Fruit fly (Drosophila melanogaster): ENCODE results near the gene Gr10b.

Gr10b gene

DNA sequence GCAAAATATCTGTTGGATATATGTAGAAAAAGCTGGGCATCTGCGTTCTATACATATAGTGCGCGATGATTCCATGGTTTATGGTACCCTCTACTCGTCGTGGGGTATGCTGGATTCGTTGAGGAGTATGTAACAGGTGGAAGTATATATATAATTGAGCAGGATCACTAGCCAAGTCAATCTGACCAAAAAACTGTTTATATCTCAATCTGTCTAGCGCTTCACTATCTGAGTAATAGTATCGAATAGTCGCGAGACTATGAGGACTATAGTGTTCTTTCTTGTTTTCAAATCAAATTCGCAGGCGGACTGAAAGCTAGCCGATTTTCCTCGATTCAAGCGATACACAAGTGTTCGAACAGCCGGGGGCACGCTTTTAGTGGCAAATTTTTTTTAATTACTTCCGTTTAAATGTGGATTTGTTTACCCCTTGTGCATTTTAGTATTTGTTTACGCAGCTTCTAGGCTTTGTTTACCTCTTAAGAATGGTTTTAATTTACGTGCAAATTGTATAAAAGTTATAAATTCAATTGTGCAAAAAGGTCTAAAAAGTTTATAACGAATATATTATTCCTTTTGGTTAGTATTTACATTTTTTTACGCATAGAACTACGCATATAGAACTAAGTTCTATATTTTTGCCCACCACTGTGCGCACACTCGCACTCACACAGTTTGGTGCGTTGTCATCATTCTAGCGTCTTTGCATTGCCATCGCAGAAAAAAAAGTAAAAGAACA, 22.2 kb downstream of the Gr10b start (continued):
- peak; percentile 89 for TF ChIP-seq CG14441 (GFP tag; IDR thresholded peaks at IDR 0.05)
- TF ChIP-seq schlank (tag; optimal IDR thresholded peaks at IDR 0.05) = peak; percentile 70
- TF ChIP-seq CG3847 (GFP tag; IDR thresholded peaks at IDR 0.05) = peak; percentile 79
- peak; percentile 25 for TF ChIP-seq CG4282 (GFP tag; optimal IDR thresholded peaks at IDR 0.05)
- TF ChIP-seq CG2116 (GFP tag; optimal IDR thresholded peaks at IDR 0.05) = no peak
- TF ChIP-seq jing (GFP tag; optimal IDR thresholded peaks at IDR 0.05) = peak; percentile 68
- TF ChIP-seq sc (optimal IDR thresholded peaks at IDR 0.05) = no peak
- TF ChIP-seq sc (GFP tag; optimal IDR thresholded peaks at IDR 0.05) = peak; percentile 52
- TF ChIP-seq Xbp1 (GFP tag; optimal IDR thresholded peaks at IDR 0.05) = peak; percentile 78
- TF ChIP-seq lmd (GFP tag; IDR thresholded peaks at IDR 0.05) = peak; percentile 84
- peak; percentile 83 for TF ChIP-seq Awh (GFP tag; IDR thresholded peaks at IDR 0.05)
- TF ChIP-seq klu (GFP tag; IDR thresholded peaks at IDR 0.05) = peak; percentile 77
- peak; percentile 29 for TF ChIP-seq repo (GFP tag; optimal IDR thresholded peaks at IDR 0.05)
- peak; percentile 86 for TF ChIP-seq lilli (GFP tag; optimal IDR thresholded peaks at IDR 0.05)
- TF ChIP-seq CG10147 (GFP tag; optimal IDR thresholded peaks at IDR 0.05) = peak; percentile 73
- TF ChIP-seq ERR (GFP tag; optimal IDR thresholded peaks at IDR 0.05) = peak; percentile 68
- TF ChIP-seq CG17186 (GFP tag; optimal IDR thresholded peaks at IDR 0.05) = no peak
- TF ChIP-seq Nf-YB (GFP tag; optimal IDR thresholded peaks at IDR 0.05) = peak; percentile 34
- TF ChIP-seq Drgx (GFP tag; IDR thresholded peaks at IDR 0.05) = peak; percentile 91
- peak; percentile 75 for TF ChIP-seq CG31224 (GFP tag; IDR thresholded peaks at IDR 0.05)
- peak; percentile 63 for TF ChIP-seq maf-S (GFP tag; optimal IDR thresholded peaks at IDR 0.05)
- TF ChIP-seq oc (tag; optimal IDR thresholded peaks at IDR 0.05) = peak; percentile 61
- TF ChIP-seq ranshi (GFP tag; IDR thresholded peaks at IDR 0.05) = peak; percentile 90
- peak; percentile 43 for TF ChIP-seq sd (tag; optimal IDR thresholded peaks at IDR 0.05)
- peak; percentile 61 for TF ChIP-seq Side (GFP tag; optimal IDR thresholded peaks at IDR 0.05)
- TF ChIP-seq Sox100B (GFP tag; optimal IDR thresholded peaks at IDR 0.05) = peak; percentile 76
- peak; percentile 77 for TF ChIP-seq gcm2 (GFP tag; optimal IDR thresholded peaks at IDR 0.05)
- peak; percentile 55 for TF ChIP-seq dmrt11E (tag; optimal IDR thresholded peaks at IDR 0.05)
- peak; percentile 74 for TF ChIP-seq CG12155 (GFP tag; optimal IDR thresholded peaks at IDR 0.05)
- TF ChIP-seq CG5180 (GFP tag; optimal IDR thresholded peaks at IDR 0.05) = peak; percentile 70
- TF ChIP-seq Bdp1 (GFP tag; optimal IDR thresholded peaks at IDR 0.05) = peak; percentile 70
- no peak for TF ChIP-seq ac (GFP tag; optimal IDR thresholded peaks at IDR 0.05)
- peak; percentile 58 for TF ChIP-seq vfl (GFP tag; optimal IDR thresholded peaks at IDR 0.05)
- TF ChIP-seq Camta (GFP tag; optimal IDR thresholded peaks at IDR 0.05) = peak; percentile 70
- peak; percentile 57 for TF ChIP-seq MTF-1 (GFP tag; optimal IDR thresholded peaks at IDR 0.05; ENCODE audit: borderline replicate concordance)
- TF ChIP-seq CG10267 (tag; optimal IDR thresholded peaks at IDR 0.05) = peak; percentile 57
- TF ChIP-seq hkb (optimal IDR thresholded peaks at IDR 0.05) = no peak
- peak; percentile 87 for TF ChIP-seq hkb (GFP tag; IDR thresholded peaks at IDR 0.05)
- peak; percentile 35 for TF ChIP-seq CG12236 (GFP tag; optimal IDR thresholded peaks at IDR 0.05)
- TF ChIP-seq lbe (GFP tag; optimal IDR thresholded peaks at IDR 0.05) = no peak
- TF ChIP-seq mam (GFP tag; optimal IDR thresholded peaks at IDR 0.05) = peak; percentile 87
- TF ChIP-seq CG31441 (GFP tag; IDR thresholded peaks at IDR 0.05) = peak; percentile 77
- TF ChIP-seq CG8290 (GFP tag; optimal IDR thresholded peaks at IDR 0.05) = no peak
- TF ChIP-seq CG8290 (tag; optimal IDR thresholded peaks at IDR 0.05) = peak in 1 of 2 experiments; percentile 98
- peak; percentile 91 for TF ChIP-seq CG9932 (GFP tag; IDR thresholded peaks at IDR 0.05)
- peak; percentile 39 for TF ChIP-seq scrt (GFP tag; optimal IDR thresholded peaks at IDR 0.05)
- TF ChIP-seq Nf-YA (GFP tag; IDR thresholded peaks at IDR 0.05) = peak; percentile 38; the same call in 1 of the 2 replicates
- no peak for TF ChIP-seq ato (GFP tag; IDR thresholded peaks at IDR 0.05; ENCODE audit: partially characterized antibody)
- TF ChIP-seq CG34376 (GFP tag; optimal IDR thresholded peaks at IDR 0.05) = peak; percentile 31
- no peak for TF ChIP-seq sima (GFP tag; optimal IDR thresholded peaks at IDR 0.05)
- no peak for TF ChIP-seq CG10431 (GFP tag; optimal IDR thresholded peaks at IDR 0.05)
